Worm (Caenorhabditis elegans): ENCODE data around the gene ttll-11.

Gene ttll-11

ce11 chrIV:8723720-8724119, 26.2 kb downstream of the ttll-11 start, which contains the start of gene F21D5.9:
Gene F21D5.9, plus strand, starts transcription at chrIV:8724020.
- TF ChIP-seq scrt-1 (GFP tag; IDR thresholded peaks at IDR 0.05) (no peak), hnd-1 (tag; optimal IDR thresholded peaks at IDR 0.05) (no peak), aly-1 (tag; optimal IDR thresholded peaks at IDR 0.05) (no peak), ets-7 (tag; optimal IDR thresholded peaks at IDR 0.05) (no peak), flt-1 (GFP tag; IDR thresholded peaks at IDR 0.05) (no peak), ceh-13 (GFP tag; optimal IDR thresholded peaks at IDR 0.05) (no peak), pes-1 (GFP tag; IDR thresholded peaks at IDR 0.05) (no peak), F13C5.2 (tag; optimal IDR thresholded peaks at IDR 0.05) (no peak)

- TF ChIP-seq B0310.2 (tag; optimal IDR thresholded peaks at IDR 0.05) (no peak), F13C5.2 (tag; optimal IDR thresholded peaks at IDR 0.05) (no peak), hnd-1 (tag; optimal IDR thresholded peaks at IDR 0.05) (no peak), ets-7 (tag; optimal IDR thresholded peaks at IDR 0.05) (no peak), hmg-4 (GFP tag; optimal IDR thresholded peaks at IDR 0.05) (no peak), tbx-11 (GFP tag; IDR thresholded peaks at IDR 0.05) (no peak), hmbx-1 (tag; optimal IDR thresholded peaks at IDR 0.05) (no peak), ceh-13 (GFP tag; optimal IDR thresholded peaks at IDR 0.05) (no peak), tra-4 (tag; optimal IDR thresholded peaks at IDR 0.05) (no peak), flt-1 (GFP tag; IDR thresholded peaks at IDR 0.05) (no peak), aly-1 (tag; optimal IDR thresholded peaks at IDR 0.05) (no peak), ama-1 (optimal IDR thresholded peaks at IDR 0.05) (no peak), ceh-36 (tag; optimal IDR thresholded peaks at IDR 0.05) (no peak), tbx-37 (GFP tag; conservative IDR thresholded peaks at IDR 0.05) (no peak), scrt-1 (GFP tag; IDR thresholded peaks at IDR 0.05) (no peak), sea-1 (GFP tag; conservative IDR thresholded peaks at IDR 0.05) (no peak), pes-1 (GFP tag; IDR thresholded peaks at IDR 0.05) (no peak)
Observed at ce11 chrIV:8724907-8725306, 27.4 kb downstream of the ttll-11 start.

DNA sequence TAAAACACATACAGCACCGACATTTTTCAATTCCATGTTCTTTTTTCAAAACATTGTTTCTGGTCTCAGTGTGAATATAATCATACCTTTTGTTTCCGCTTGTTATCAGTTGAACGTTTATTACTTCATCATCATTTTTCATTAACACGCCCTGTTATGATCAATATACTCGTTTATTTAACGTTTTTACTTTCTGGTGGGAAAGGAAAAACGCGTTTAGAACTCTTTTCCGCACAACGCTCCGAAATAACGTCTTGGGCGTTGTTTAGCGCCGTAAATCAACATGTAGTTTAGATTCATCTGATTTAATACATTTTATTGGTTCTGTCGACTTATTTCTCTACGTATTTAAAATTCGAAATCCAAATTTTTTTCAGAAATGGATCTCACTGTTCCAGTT, 27.8 kb downstream of the ttll-11 start, which contains the start of gene pgm-3:
Gene pgm-3, plus strand, starts transcription at position 378 of the 400 bp plus-strand sequence.
- TF ChIP-seq pes-1 (GFP tag; IDR thresholded peaks at IDR 0.05) = no peak
- no peak for TF ChIP-seq tbx-11 (GFP tag; IDR thresholded peaks at IDR 0.05)
- TF ChIP-seq F13C5.2 (tag; optimal IDR thresholded peaks at IDR 0.05) = no peak
- TF ChIP-seq ama-1 (optimal IDR thresholded peaks at IDR 0.05) = no peak
- no peak for TF ChIP-seq scrt-1 (GFP tag; IDR thresholded peaks at IDR 0.05)
- no peak for TF ChIP-seq hnd-1 (tag; optimal IDR thresholded peaks at IDR 0.05)
- no peak for TF ChIP-seq ceh-13 (GFP tag; optimal IDR thresholded peaks at IDR 0.05)
- no peak for TF ChIP-seq aly-1 (tag; optimal IDR thresholded peaks at IDR 0.05)
- TF ChIP-seq tra-4 (tag; optimal IDR thresholded peaks at IDR 0.05) = no peak
- TF ChIP-seq tbx-37 (GFP tag; conservative IDR thresholded peaks at IDR 0.05) = no peak
- no peak for TF ChIP-seq ceh-36 (tag; optimal IDR thresholded peaks at IDR 0.05)
- no peak for TF ChIP-seq B0310.2 (tag; optimal IDR thresholded peaks at IDR 0.05)
- no peak for TF ChIP-seq ets-7 (tag; optimal IDR thresholded peaks at IDR 0.05)
- no peak for TF ChIP-seq sea-1 (GFP tag; conservative IDR thresholded peaks at IDR 0.05)
- TF ChIP-seq hmbx-1 (tag; optimal IDR thresholded peaks at IDR 0.05) = no peak

- TF ChIP-seq hnd-1 (tag; optimal IDR thresholded peaks at IDR 0.05) = no peak
- TF ChIP-seq ceh-36 (tag; optimal IDR thresholded peaks at IDR 0.05) = no peak
- TF ChIP-seq tra-4 (tag; optimal IDR thresholded peaks at IDR 0.05) = no peak
- no peak for TF ChIP-seq hmbx-1 (tag; optimal IDR thresholded peaks at IDR 0.05)
- no peak for TF ChIP-seq tbx-37 (GFP tag; conservative IDR thresholded peaks at IDR 0.05)
- no peak for TF ChIP-seq aly-1 (tag; optimal IDR thresholded peaks at IDR 0.05)
- TF ChIP-seq hmg-4 (GFP tag; optimal IDR thresholded peaks at IDR 0.05) = no peak
- no peak for TF ChIP-seq flt-1 (GFP tag; IDR thresholded peaks at IDR 0.05)
- TF ChIP-seq sea-1 (GFP tag; conservative IDR thresholded peaks at IDR 0.05) = no peak
- TF ChIP-seq B0310.2 (tag; optimal IDR thresholded peaks at IDR 0.05) = no peak
- no peak for TF ChIP-seq tbx-11 (GFP tag; IDR thresholded peaks at IDR 0.05)
- TF ChIP-seq pes-1 (GFP tag; IDR thresholded peaks at IDR 0.05) = no peak
- no peak for TF ChIP-seq ets-7 (tag; optimal IDR thresholded peaks at IDR 0.05)
- no peak for TF ChIP-seq ama-1 (optimal IDR thresholded peaks at IDR 0.05)
- no peak for TF ChIP-seq scrt-1 (GFP tag; IDR thresholded peaks at IDR 0.05)
- TF ChIP-seq F13C5.2 (tag; optimal IDR thresholded peaks at IDR 0.05) = no peak
- TF ChIP-seq ceh-13 (GFP tag; optimal IDR thresholded peaks at IDR 0.05) = no peak
Observed at ce11 chrIV:8728122-8728521, 30.6 kb downstream of the ttll-11 start, which contains the start of gene otub-3. Gene otub-3, plus strand, starts transcription at chrIV:8728177.

- no peak for TF ChIP-seq tbx-37 (GFP tag; conservative IDR thresholded peaks at IDR 0.05)
- TF ChIP-seq ets-7 (tag; optimal IDR thresholded peaks at IDR 0.05) = no peak
- TF ChIP-seq F13C5.2 (tag; optimal IDR thresholded peaks at IDR 0.05) = no peak
- no peak for TF ChIP-seq hmbx-1 (tag; optimal IDR thresholded peaks at IDR 0.05)
- TF ChIP-seq scrt-1 (GFP tag; IDR thresholded peaks at IDR 0.05) = no peak
- no peak for TF ChIP-seq tbx-11 (GFP tag; IDR thresholded peaks at IDR 0.05)
- TF ChIP-seq flt-1 (GFP tag; IDR thresholded peaks at IDR 0.05) = no peak
- TF ChIP-seq ceh-36 (tag; optimal IDR thresholded peaks at IDR 0.05) = no peak
- TF ChIP-seq hnd-1 (tag; optimal IDR thresholded peaks at IDR 0.05) = no peak
- TF ChIP-seq sea-1 (GFP tag; conservative IDR thresholded peaks at IDR 0.05) = no peak
- TF ChIP-seq pes-1 (GFP tag; IDR thresholded peaks at IDR 0.05) = no peak
- no peak for TF ChIP-seq hmg-4 (GFP tag; optimal IDR thresholded peaks at IDR 0.05)
- no peak for TF ChIP-seq ama-1 (optimal IDR thresholded peaks at IDR 0.05)
- no peak for TF ChIP-seq B0310.2 (tag; optimal IDR thresholded peaks at IDR 0.05)
Observed at ce11 chrIV:8729636-8730035, 32.1 kb downstream of the ttll-11 start.

DNA sequence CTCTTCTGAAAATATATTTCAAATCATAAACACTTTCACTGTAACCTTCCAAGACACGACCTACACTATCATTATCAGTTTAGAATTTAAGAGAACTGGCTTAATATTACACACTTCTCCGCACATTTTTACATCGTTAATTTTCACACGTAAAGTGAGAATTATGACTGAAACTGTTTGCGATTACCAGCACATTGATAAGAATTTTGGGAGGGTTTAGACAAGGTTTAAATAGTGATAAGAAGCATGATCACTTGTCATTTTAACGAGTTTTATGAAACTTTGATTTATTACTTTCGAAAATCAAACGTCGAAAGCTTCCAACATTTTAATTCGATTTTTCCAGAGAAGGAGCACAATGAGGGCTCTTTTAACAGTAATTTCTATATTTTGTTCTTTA, 32.9 kb downstream of the ttll-11 start, which contains the start of gene F21D5.3:
Gene F21D5.3, plus strand, starts transcription at position 347 of the 400 bp plus-strand sequence.
- TF ChIP-seq sea-1 (GFP tag; conservative IDR thresholded peaks at IDR 0.05) (no peak), B0310.2 (tag; optimal IDR thresholded peaks at IDR 0.05) (no peak), hnd-1 (tag; optimal IDR thresholded peaks at IDR 0.05) (no peak), flt-1 (GFP tag; IDR thresholded peaks at IDR 0.05) (no peak), hmbx-1 (tag; optimal IDR thresholded peaks at IDR 0.05) (no peak), tra-4 (tag; optimal IDR thresholded peaks at IDR 0.05) (no peak)

DNA sequence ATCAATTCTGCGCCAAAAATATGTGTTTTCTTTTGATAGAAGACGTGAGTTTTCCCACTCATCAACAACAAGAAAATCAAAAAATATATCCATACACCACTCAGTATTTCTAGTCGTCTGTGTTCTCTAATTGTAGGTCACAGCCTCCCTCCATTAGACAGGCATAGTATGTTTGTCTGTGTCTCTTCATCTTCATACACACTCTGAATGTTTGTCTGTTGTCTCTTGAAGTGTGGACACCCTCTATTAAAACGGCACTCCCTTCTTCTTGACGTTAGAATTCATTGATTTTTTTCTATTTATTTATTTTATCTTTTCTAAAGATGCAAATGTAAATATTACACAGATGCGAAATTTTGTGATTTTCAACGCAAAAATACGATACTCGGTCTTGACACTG, 39.8 kb downstream of the ttll-11 start:
- no peak for TF ChIP-seq ceh-13 (GFP tag; optimal IDR thresholded peaks at IDR 0.05)
- TF ChIP-seq flt-1 (GFP tag; IDR thresholded peaks at IDR 0.05) = no peak
- no peak for TF ChIP-seq ets-7 (tag; optimal IDR thresholded peaks at IDR 0.05)
- no peak for TF ChIP-seq hnd-1 (tag; optimal IDR thresholded peaks at IDR 0.05)
- no peak for TF ChIP-seq scrt-1 (GFP tag; IDR thresholded peaks at IDR 0.05)
- no peak for TF ChIP-seq hmbx-1 (tag; optimal IDR thresholded peaks at IDR 0.05)
- no peak for TF ChIP-seq pes-1 (GFP tag; IDR thresholded peaks at IDR 0.05)
- no peak for TF ChIP-seq F13C5.2 (tag; optimal IDR thresholded peaks at IDR 0.05)
- TF ChIP-seq hmg-4 (GFP tag; optimal IDR thresholded peaks at IDR 0.05) = no peak
- TF ChIP-seq ceh-36 (tag; optimal IDR thresholded peaks at IDR 0.05) = no peak
- TF ChIP-seq B0310.2 (tag; optimal IDR thresholded peaks at IDR 0.05) = no peak
- no peak for TF ChIP-seq sea-1 (GFP tag; conservative IDR thresholded peaks at IDR 0.05)
- no peak for TF ChIP-seq tra-4 (tag; optimal IDR thresholded peaks at IDR 0.05)
- no peak for TF ChIP-seq aly-1 (tag; optimal IDR thresholded peaks at IDR 0.05)

Measured in whole organism, early embryonic.